Worm (Caenorhabditis elegans): ENCODE data around the gene Y39A3CL.3.

- no peak for TF ChIP-seq mep-1 (tag; optimal IDR thresholded peaks at IDR 0.05)
- no peak for TF ChIP-seq ces-1 (GFP tag; optimal IDR thresholded peaks at IDR 0.05)
- no peak for TF ChIP-seq snpc-4 (tag; optimal IDR thresholded peaks at IDR 0.05)
- TF ChIP-seq pha-4 (tag; optimal IDR thresholded peaks at IDR 0.05) = no peak
- TF ChIP-seq nhr-237 (tag; optimal IDR thresholded peaks at IDR 0.05) = no peak
- no peak for TF ChIP-seq elt-1 (tag; optimal IDR thresholded peaks at IDR 0.05; ENCODE audit: borderline replicate concordance, insufficient read depth)
- no peak for TF ChIP-seq sptf-1 (tag; optimal IDR thresholded peaks at IDR 0.05)
- TF ChIP-seq nhr-12 (tag; optimal IDR thresholded peaks at IDR 0.05) = no peak
- TF ChIP-seq lin-13 (tag; optimal IDR thresholded peaks at IDR 0.05) = no peak
- no peak for TF ChIP-seq ztf-11 (tag; optimal IDR thresholded peaks at IDR 0.05)
- TF ChIP-seq unc-39 (tag; optimal IDR thresholded peaks at IDR 0.05) = no peak
- no peak for TF ChIP-seq unc-62 (GFP tag; optimal IDR thresholded peaks at IDR 0.05)
- TF ChIP-seq zip-8 (tag; optimal IDR thresholded peaks at IDR 0.05) = no peak
These were observed 44.6 kb upstream of the Y39A3CL.3 start, which contains the start of gene ser-4 for ce11 chrIII:1733001-1733400.
